Worm (Caenorhabditis elegans) whole organism, mixed stage, embryonic: Measurements from ENCODE around the gene Y110A2AL.1.
A peak's percentile ranks its signal among the peaks of the same experiment; 100 is the strongest.

Source experiments
- elt-3 ChIP-seq: fragments of 150-350 bp; optimal IDR thresholded peaks from 2 replicates; lab custom pipeline; 2014; ENCODE audit warnings: missing biosample characterization, missing genetic modification characterization
- flh-1 ChIP-seq: fragments of 200-800 bp; sonication (Bioruptor generic); optimal IDR thresholded peaks from 2 replicates; lab custom pipeline; 2018; ENCODE audit warnings: mild to moderate bottlenecking, missing genetic modification characterization, moderate library complexity, missing compliant biosample characterization
- lsy-2 ChIP-seq: fragments of 150-350 bp; optimal IDR thresholded peaks from 2 replicates; lab custom pipeline; 2014; ENCODE audit warnings: missing biosample characterization, missing genetic modification characterization
- mep-1 ChIP-seq: fragments of 150-350 bp; optimal IDR thresholded peaks from 2 replicates; lab custom pipeline; 2017; ENCODE audit warnings: missing biosample characterization, missing genetic modification reagents, missing genetic modification characterization, inconsistent platforms
- nhr-2 ChIP-seq: fragments of 150-350 bp; optimal IDR thresholded peaks from 2 replicates; lab custom pipeline; 2014; ENCODE audit warnings: missing biosample characterization, missing genetic modification characterization
- nhr-28 ChIP-seq: fragments of 150-350 bp; optimal IDR thresholded peaks from 2 replicates; lab custom pipeline; 2014; ENCODE audit warnings: missing biosample characterization, missing genetic modification characterization
- nhr-76 ChIP-seq: sonication (generic microtip); optimal IDR thresholded peaks from 2 replicates; lab custom pipeline; 2017; ENCODE audit warnings: missing biosample characterization, missing genetic modification characterization
- pha-4 ChIP-seq: fragments of 150-350 bp; optimal IDR thresholded peaks from 2 replicates; lab custom pipeline; 2018; ENCODE audit warnings: missing biosample characterization, missing genetic modification reagents, missing genetic modification characterization
- snpc-4 ChIP-seq: fragments of 150-350 bp; optimal IDR thresholded peaks from 2 replicates; lab custom pipeline; 2014; ENCODE audit warnings: missing biosample characterization, missing genetic modification characterization
- unc-120 ChIP-seq: sonication (generic microtip); optimal IDR thresholded peaks from 2 replicates; lab custom pipeline; 2017; ENCODE audit warnings: missing genetic modification characterization, missing compliant biosample characterization; ENCODE audit not compliant: poor library complexity, severe bottlenecking
- unc-62 ChIP-seq: fragments of 150-350 bp; optimal IDR thresholded peaks from 2 replicates; lab custom pipeline; 2014; ENCODE audit warnings: missing biosample characterization, missing genetic modification reagents, missing genetic modification characterization
- ztf-11 ChIP-seq: fragments of 150-350 bp; optimal IDR thresholded peaks from 2 replicates; lab custom pipeline; 2014; ENCODE audit warnings: missing biosample characterization, missing genetic modification characterization

ce11 chrII:2888957-2889630 is 14.2 kb downstream of the Y110A2AL.1 start, which contains the start of gene pinn-1:
- TF ChIP-seq nhr-76 (tag; lab: Kevin White, UChicago) = no peak
- no peak for TF ChIP-seq ztf-11 (tag; lab: Kevin White, UChicago)
- peak; percentile 27 for TF ChIP-seq elt-3 (tag; lab: Kevin White, UChicago)
- TF ChIP-seq unc-62 (GFP tag; lab: Kevin White, UChicago) = no peak
- peak; percentile 69 for TF ChIP-seq lsy-2 (tag; lab: Kevin White, UChicago)
- TF ChIP-seq nhr-2 = peak; percentile 9
- TF ChIP-seq pha-4 (tag; lab: Kevin White, UChicago) = peak; percentile 80
- TF ChIP-seq flh-1 (GFP tag; lab: Kevin White, UChicago) = no peak
- no peak for TF ChIP-seq nhr-28 (tag; lab: Kevin White, UChicago)
- TF ChIP-seq snpc-4 (tag; lab: Kevin White, UChicago) = no peak
- TF ChIP-seq unc-120 (tag; lab: Kevin White, UChicago) = no peak
- TF ChIP-seq mep-1 (tag; lab: Kevin White, UChicago) = peak; percentile 85
